ENCODE assay signal across 1 fruit fly cellular context in genomic region chr3R:20576789-20577188, dm6.
TF ChIP-seq lines count a peak whose summit lies in the region.

TFAM (minus strand) TSS chr3R:20577010.
CG5412 (plus strand) TSS chr3R:20577053.

TF ChIP-seq in whole organism, embryonic, 481 proteins besides CTCF, POLR2A, EP300 and RAD21 (continued from another document):
- 0 out of 3 replicates have a peak, but pooled peaks have one; percentile 9 for TF ChIP-seq ci (GFP tag; IDR thresholded peaks at IDR 0.05; lab: Robert Waterston, UW)
- 0 out of 2 replicates have a peak, but pooled peaks have one; percentile 2 for TF ChIP-seq crol (GFP tag; IDR thresholded peaks at IDR 0.05; lab: Robert Waterston, UW)
- no peak for TF ChIP-seq CG11723 (GFP tag; optimal IDR thresholded peaks at IDR 0.05; lab: Kevin White, UChicago)
- TF ChIP-seq CG10979 (tag; optimal IDR thresholded peaks at IDR 0.05; lab: Kevin White, UChicago): no peak
- TF ChIP-seq cad (GFP tag; optimal IDR thresholded peaks at IDR 0.05; lab: Kevin White, UChicago): no peak
- peak; percentile 58 for TF ChIP-seq CG13287 (GFP tag; IDR thresholded peaks at IDR 0.05; lab: Robert Waterston, UW; ENCODE audit: partially characterized antibody)
- TF ChIP-seq zfh1 (GFP tag; IDR thresholded peaks at IDR 0.05; lab: Robert Waterston, UW): no peak
- TF ChIP-seq Pdp1 (GFP tag; optimal IDR thresholded peaks at IDR 0.05; lab: Kevin White, UChicago): peak in 1 of 2 experiments; percentile 91
- no peak for TF ChIP-seq Drgx (GFP tag; IDR thresholded peaks at IDR 0.05; lab: Robert Waterston, UW)
- no peak for TF ChIP-seq CG15269 (tag; optimal IDR thresholded peaks at IDR 0.05; lab: Kevin White, UChicago)
- no peak for TF ChIP-seq CG8089 (GFP tag; optimal IDR thresholded peaks at IDR 0.05; lab: Kevin White, UChicago)
- TF ChIP-seq zen2 (GFP tag; IDR thresholded peaks at IDR 0.05; lab: Robert Waterston, UW; ENCODE audit: partially characterized antibody): peak; percentile 33; the same call in 1 of the 3 replicates
- peak; percentile 23; the same call in 1 of the 3 replicates for TF ChIP-seq Doc3 (GFP tag; IDR thresholded peaks at IDR 0.05; lab: Robert Waterston, UW; ENCODE audit: partially characterized antibody)
- TF ChIP-seq Antp (GFP tag; optimal IDR thresholded peaks at IDR 0.05; lab: Kevin White, UChicago): no peak
- TF ChIP-seq CG7987 (GFP tag; optimal IDR thresholded peaks at IDR 0.05; lab: Kevin White, UChicago): no peak
- TF ChIP-seq CG8388 (GFP tag; optimal IDR thresholded peaks at IDR 0.05; lab: Kevin White, UChicago): no peak
- no peak for TF ChIP-seq CG15479 (GFP tag; optimal IDR thresholded peaks at IDR 0.05; lab: Kevin White, UChicago)
- TF ChIP-seq D (optimal IDR thresholded peaks at IDR 0.05; lab: Kevin White, UChicago): no peak
- TF ChIP-seq D (GFP tag; optimal IDR thresholded peaks at IDR 0.05; lab: Kevin White, UChicago): no peak
- no peak for TF ChIP-seq sim (GFP tag; IDR thresholded peaks at IDR 0.05; lab: Robert Waterston, UW)
- no peak for TF ChIP-seq az2 (GFP tag; optimal IDR thresholded peaks at IDR 0.05; lab: Kevin White, UChicago)
- TF ChIP-seq Hmx (GFP tag; optimal IDR thresholded peaks at IDR 0.05; lab: Kevin White, UChicago): no peak
- TF ChIP-seq CG4282 (GFP tag; optimal IDR thresholded peaks at IDR 0.05; lab: Kevin White, UChicago): no peak
- no peak for TF ChIP-seq H2.0 (GFP tag; IDR thresholded peaks at IDR 0.05; lab: Robert Waterston, UW)
- peak; percentile 33; the same call in 1 of the 2 replicates for TF ChIP-seq unc-4 (GFP tag; IDR thresholded peaks at IDR 0.05; lab: Robert Waterston, UW; ENCODE audit: partially characterized antibody)
- TF ChIP-seq HLH4C (GFP tag; IDR thresholded peaks at IDR 0.05; lab: Robert Waterston, UW; ENCODE audit: partially characterized antibody): no peak
- no peak for TF ChIP-seq schlank (tag; optimal IDR thresholded peaks at IDR 0.05; lab: Kevin White, UChicago)
- TF ChIP-seq abd-A (tag; optimal IDR thresholded peaks at IDR 0.05; lab: Kevin White, UChicago): no peak
- no peak for TF ChIP-seq oc (tag; optimal IDR thresholded peaks at IDR 0.05; lab: Kevin White, UChicago)
- no peak for TF ChIP-seq NC2β (GFP tag; optimal IDR thresholded peaks at IDR 0.05; lab: Kevin White, UChicago)
- no peak for TF ChIP-seq CG6689 (GFP tag; IDR thresholded peaks at IDR 0.05; lab: Robert Waterston, UW)
- no peak for TF ChIP-seq prd (optimal IDR thresholded peaks at IDR 0.05; lab: Kevin White, UChicago)
- no peak for TF ChIP-seq prd (GFP tag; IDR thresholded peaks at IDR 0.05; lab: Robert Waterston, UW)
- no peak for TF ChIP-seq Sox102F (GFP tag; optimal IDR thresholded peaks at IDR 0.05; lab: Kevin White, UChicago)
- no peak for TF ChIP-seq jigr1 (GFP tag; IDR thresholded peaks at IDR 0.05; lab: Robert Waterston, UW)
- no peak for TF ChIP-seq HLH54F (GFP tag; optimal IDR thresholded peaks at IDR 0.05; lab: Kevin White, UChicago)
- TF ChIP-seq Lhr (GFP tag; optimal IDR thresholded peaks at IDR 0.05; lab: Kevin White, UChicago): peak; percentile 13
- TF ChIP-seq sens (GFP tag; lab: Kevin White, UChicago): peak; percentile 83
- TF ChIP-seq CG10543 (GFP tag; optimal IDR thresholded peaks at IDR 0.05; lab: Kevin White, UChicago): no peak
- no peak for TF ChIP-seq yki (optimal IDR thresholded peaks at IDR 0.05; lab: Kevin White, UChicago)
- no peak for TF ChIP-seq en (GFP tag; optimal IDR thresholded peaks at IDR 0.05; lab: Kevin White, UChicago)
- TF ChIP-seq CG4424 (GFP tag; optimal IDR thresholded peaks at IDR 0.05; lab: Kevin White, UChicago): no peak
- peak; percentile 21 for TF ChIP-seq CG14710 (tag; optimal IDR thresholded peaks at IDR 0.05; lab: Kevin White, UChicago)
- TF ChIP-seq CG16813 (GFP tag; IDR thresholded peaks at IDR 0.05; lab: Robert Waterston, UW; ENCODE audit: partially characterized antibody): peak; percentile 55; the same call in 2 of the 3 replicates
- peak in 1 of 3 experiments; percentile 49 for TF ChIP-seq Stat92E (GFP tag; optimal IDR thresholded peaks at IDR 0.05; lab: Kevin White, UChicago)
- TF ChIP-seq phol (tag; optimal IDR thresholded peaks at IDR 0.05; lab: Kevin White, UChicago): peak; percentile 49
- TF ChIP-seq CG17829 (tag; optimal IDR thresholded peaks at IDR 0.05; lab: Kevin White, UChicago): peak; percentile 26
- no peak for TF ChIP-seq ato (GFP tag; IDR thresholded peaks at IDR 0.05; lab: Robert Waterston, UW; ENCODE audit: partially characterized antibody)
- TF ChIP-seq aop (GFP tag; IDR thresholded peaks at IDR 0.05; lab: Robert Waterston, UW): no peak
- peak; percentile 75 for TF ChIP-seq Dref (GFP tag; IDR thresholded peaks at IDR 0.05; lab: Robert Waterston, UW)
- no peak for TF ChIP-seq slp2 (GFP tag; optimal IDR thresholded peaks at IDR 0.05; lab: Kevin White, UChicago)
- no peak for TF ChIP-seq CG34224 (GFP tag; IDR thresholded peaks at IDR 0.05; lab: Robert Waterston, UW; ENCODE audit: partially characterized antibody)
- no peak for TF ChIP-seq Mrtf (GFP tag; IDR thresholded peaks at IDR 0.05; lab: Robert Waterston, UW)
- TF ChIP-seq bowl (GFP tag; IDR thresholded peaks at IDR 0.05; lab: Robert Waterston, UW): no peak
- TF ChIP-seq wek (GFP tag; optimal IDR thresholded peaks at IDR 0.05; lab: Kevin White, UChicago): no peak
- TF ChIP-seq sob (GFP tag; IDR thresholded peaks at IDR 0.05; lab: Robert Waterston, UW): no peak
- TF ChIP-seq Bteb2 (GFP tag; optimal IDR thresholded peaks at IDR 0.05; lab: Kevin White, UChicago): no peak
- TF ChIP-seq CG6813 (GFP tag; optimal IDR thresholded peaks at IDR 0.05; lab: Kevin White, UChicago): peak; percentile 2
- TF ChIP-seq CG1792 (GFP tag; optimal IDR thresholded peaks at IDR 0.05; lab: Kevin White, UChicago): no peak
- TF ChIP-seq lola (GFP tag; optimal IDR thresholded peaks at IDR 0.05; lab: Kevin White, UChicago): no peak
- no peak for TF ChIP-seq dimm (GFP tag; IDR thresholded peaks at IDR 0.05; lab: Robert Waterston, UW)
- TF ChIP-seq CG7786 (GFP tag; optimal IDR thresholded peaks at IDR 0.05; lab: Kevin White, UChicago): no peak
- TF ChIP-seq Kr (GFP tag; optimal IDR thresholded peaks at IDR 0.05; lab: Kevin White, UChicago): no peak
- TF ChIP-seq CG6854 (GFP tag; optimal IDR thresholded peaks at IDR 0.05; lab: Kevin White, UChicago): no peak
- TF ChIP-seq CG3995 (GFP tag; optimal IDR thresholded peaks at IDR 0.05; lab: Kevin White, UChicago): peak; percentile 13
- peak; percentile 24 for TF ChIP-seq dm (GFP tag; optimal IDR thresholded peaks at IDR 0.05; lab: Kevin White, UChicago)
- no peak for TF ChIP-seq D19A (tag; optimal IDR thresholded peaks at IDR 0.05; lab: Kevin White, UChicago)
- no peak for TF ChIP-seq Trl (optimal IDR thresholded peaks at IDR 0.05; lab: Kevin White, UChicago)
- TF ChIP-seq Trl (GFP tag; optimal IDR thresholded peaks at IDR 0.05; lab: Kevin White, UChicago): no peak
- TF ChIP-seq Hr3 (GFP tag; optimal IDR thresholded peaks at IDR 0.05; lab: Kevin White, UChicago): no peak
- no peak for TF ChIP-seq corto (GFP tag; optimal IDR thresholded peaks at IDR 0.05; lab: Kevin White, UChicago)
- TF ChIP-seq CG4617 (GFP tag; optimal IDR thresholded peaks at IDR 0.05; lab: Kevin White, UChicago; ENCODE audit: borderline replicate concordance): peak; percentile 85
- no peak for TF ChIP-seq hb (GFP tag; IDR thresholded peaks at IDR 0.05; lab: Robert Waterston, UW; ENCODE audit: partially characterized antibody)
- no peak for TF ChIP-seq CG6272 (GFP tag; IDR thresholded peaks at IDR 0.05; lab: Robert Waterston, UW)
- TF ChIP-seq trem (tag; optimal IDR thresholded peaks at IDR 0.05; lab: Kevin White, UChicago): peak; percentile 55
- TF ChIP-seq CG9797 (GFP tag; optimal IDR thresholded peaks at IDR 0.05; lab: Kevin White, UChicago): peak; percentile 32
- peak; percentile 42 for TF ChIP-seq BEAF-32 (GFP tag; optimal IDR thresholded peaks at IDR 0.05; lab: Kevin White, UChicago)
- TF ChIP-seq CG3847 (GFP tag; IDR thresholded peaks at IDR 0.05; lab: Robert Waterston, UW): peak; percentile 37; the same call in 1 of the 2 replicates
- TF ChIP-seq hth (optimal IDR thresholded peaks at IDR 0.05; lab: Kevin White, UChicago): no peak
- TF ChIP-seq CkIIα-i1 (GFP tag; IDR thresholded peaks at IDR 0.05; lab: Robert Waterston, UW): no peak
- no peak for TF ChIP-seq eve (GFP tag; optimal IDR thresholded peaks at IDR 0.05; lab: Kevin White, UChicago)
- peak; percentile 31 for TF ChIP-seq Sin3A (optimal IDR thresholded peaks at IDR 0.05; lab: Kevin White, UChicago)
- TF ChIP-seq Camta (GFP tag; optimal IDR thresholded peaks at IDR 0.05; lab: Kevin White, UChicago): no peak
- TF ChIP-seq CG11696 (GFP tag; IDR thresholded peaks at IDR 0.05; lab: Robert Waterston, UW): no peak
- TF ChIP-seq sug (tag; optimal IDR thresholded peaks at IDR 0.05; lab: Kevin White, UChicago): no peak
- no peak for TF ChIP-seq CG31365 (tag; optimal IDR thresholded peaks at IDR 0.05; lab: Kevin White, UChicago)
- peak; percentile 38 for TF ChIP-seq Dp (GFP tag; optimal IDR thresholded peaks at IDR 0.05; lab: Kevin White, UChicago)
- TF ChIP-seq nmo (GFP tag; optimal IDR thresholded peaks at IDR 0.05; lab: Kevin White, UChicago): peak; percentile 14
- peak; percentile 71 for TF ChIP-seq ftz-f1 (GFP tag; optimal IDR thresholded peaks at IDR 0.05; lab: Kevin White, UChicago)
- no peak for TF ChIP-seq pum (GFP tag; optimal IDR thresholded peaks at IDR 0.05; lab: Kevin White, UChicago)
- no peak for TF ChIP-seq wor (GFP tag; IDR thresholded peaks at IDR 0.05; lab: Robert Waterston, UW)
- TF ChIP-seq danr (GFP tag; IDR thresholded peaks at IDR 0.05; lab: Robert Waterston, UW): no peak
- TF ChIP-seq MESR4 (GFP tag; optimal IDR thresholded peaks at IDR 0.05; lab: Kevin White, UChicago): peak; percentile 83
- TF ChIP-seq mam (GFP tag; optimal IDR thresholded peaks at IDR 0.05; lab: Kevin White, UChicago): no peak
- TF ChIP-seq pzg (GFP tag; optimal IDR thresholded peaks at IDR 0.05; lab: Kevin White, UChicago): peak; percentile 66
- no peak for TF ChIP-seq Fer3 (tag; optimal IDR thresholded peaks at IDR 0.05; lab: Kevin White, UChicago)
- TF ChIP-seq Hmr (GFP tag; optimal IDR thresholded peaks at IDR 0.05; lab: Kevin White, UChicago): no peak
- no peak for TF ChIP-seq CG17802 (tag; optimal IDR thresholded peaks at IDR 0.05; lab: Kevin White, UChicago)
- no peak for TF ChIP-seq CG4328 (GFP tag; optimal IDR thresholded peaks at IDR 0.05; lab: Kevin White, UChicago)
- TF ChIP-seq CG3838 (GFP tag; optimal IDR thresholded peaks at IDR 0.05; lab: Kevin White, UChicago): no peak
- TF ChIP-seq bigmax (GFP tag; optimal IDR thresholded peaks at IDR 0.05; lab: Kevin White, UChicago): peak; percentile 96
- no peak for TF ChIP-seq pros (GFP tag; optimal IDR thresholded peaks at IDR 0.05; lab: Kevin White, UChicago)
- peak; percentile 43 for TF ChIP-seq Max (GFP tag; optimal IDR thresholded peaks at IDR 0.05; lab: Kevin White, UChicago)
- no peak for TF ChIP-seq nom (GFP tag; optimal IDR thresholded peaks at IDR 0.05; lab: Kevin White, UChicago)
- TF ChIP-seq amos (GFP tag; IDR thresholded peaks at IDR 0.05; lab: Robert Waterston, UW; ENCODE audit: partially characterized antibody): peak; percentile 45; the same call in 1 of the 2 replicates
- peak; percentile 93 for TF ChIP-seq MBD-R2 (GFP tag; IDR thresholded peaks at IDR 0.05; lab: Robert Waterston, UW)
- no peak for TF ChIP-seq CG17328 (GFP tag; IDR thresholded peaks at IDR 0.05; lab: Robert Waterston, UW)
- TF ChIP-seq Doc2 (GFP tag; IDR thresholded peaks at IDR 0.05; lab: Robert Waterston, UW): no peak
- no peak for TF ChIP-seq knrl (GFP tag; IDR thresholded peaks at IDR 0.05; lab: Robert Waterston, UW; ENCODE audit: partially characterized antibody)
- TF ChIP-seq CG1603 (tag; optimal IDR thresholded peaks at IDR 0.05; lab: Kevin White, UChicago): peak; percentile 50
- no peak for TF ChIP-seq jing (GFP tag; optimal IDR thresholded peaks at IDR 0.05; lab: Kevin White, UChicago)
- no peak for TF ChIP-seq CG15696 (tag; optimal IDR thresholded peaks at IDR 0.05; lab: Kevin White, UChicago)
- no peak for TF ChIP-seq ATbp (GFP tag; optimal IDR thresholded peaks at IDR 0.05; lab: Kevin White, UChicago)
- no peak for TF ChIP-seq Aef1 (GFP tag; IDR thresholded peaks at IDR 0.05; lab: Robert Waterston, UW)
- peak; percentile 55 for TF ChIP-seq stwl (tag; optimal IDR thresholded peaks at IDR 0.05; lab: Kevin White, UChicago)
- TF ChIP-seq H15 (GFP tag; IDR thresholded peaks at IDR 0.05; lab: Robert Waterston, UW): no peak
TF ChIP-seq in whole organism, embryonic: peak in this region for 43.
